Worm (Caenorhabditis elegans) whole organism, L4 larva: ENCODE measurements around the gene daf-5.
A peak's percentile ranks its signal among the peaks of the same experiment; 100 is the strongest.

ENCODE experiments used
- ZK546.5 ChIP-seq, 2 experiments: sonication (generic microtip); optimal IDR thresholded peaks; 2 replicates each; lab custom pipeline; 2017; ENCODE audit warnings: missing biosample characterization in 2 of 2, missing genetic modification characterization in 2 of 2
- aha-1 ChIP-seq: fragments of 150-350 bp; peaks from one replicate; lab custom pipeline; 2014; ENCODE audit warnings: missing biosample characterization, missing genetic modification characterization
- aly-2 ChIP-seq: sonication (generic microtip); optimal IDR thresholded peaks from 2 replicates; lab custom pipeline; 2018; ENCODE audit warnings: missing biosample characterization, missing genetic modification characterization
- dve-1 ChIP-seq: sonication (generic microtip); optimal IDR thresholded peaks from 2 replicates; lab custom pipeline; 2017; ENCODE audit warnings: antibody characterized with exemption, mild to moderate bottlenecking, missing genetic modification characterization, missing compliant biosample characterization; ENCODE audit not compliant: insufficient read depth
- nhr-42 ChIP-seq: fragments of 200-800 bp; sonication (Bioruptor generic); IDR thresholded peaks from 2 replicates; pipeline ENCODE4 v1.3.6; 2022; ENCODE audit warnings: missing genetic modification characterization, missing compliant biosample characterization
- nhr-76 ChIP-seq: fragments of 150-350 bp; optimal IDR thresholded peaks from 2 replicates; lab custom pipeline; 2014; ENCODE audit warnings: missing biosample characterization, missing genetic modification characterization
- rbr-2 ChIP-seq: sonication (generic microtip); optimal IDR thresholded peaks from 2 replicates; lab custom pipeline; 2016; ENCODE audit warnings: missing genotype, missing genetic modification characterization, missing compliant biosample characterization
- saeg-2 ChIP-seq: fragments of 200-800 bp; sonication (Bioruptor generic); IDR thresholded peaks from 2 replicates; pipeline ENCODE4 v1.3.6; 2022; ENCODE audit warnings: missing genetic modification reagents, missing genetic modification characterization, missing compliant biosample characterization
- unc-62 ChIP-seq, 3 experiments: fragments of 150-350 bp in 1 of 3; sonication (generic microtip); optimal IDR thresholded peaks in 2 of 3; peaks in 1 of 3; 1 replicate in 1 of 3; 2 replicates in 2 of 3; lab custom pipeline; 2014 to 2017; ENCODE audit warnings: missing biosample characterization in 3 of 3, missing genetic modification characterization in 3 of 3, missing genetic modification reagents in 3 of 3, missing genotype in 1 of 3

- TF ChIP-seq nhr-76 (tag; lab: Kevin White, UChicago) (no peak), unc-62 (GFP tag; optimal IDR thresholded peaks at IDR 0.05 in 1 of 2; lab: Kevin White, UChicago) (no peak), unc-62 (tag; optimal IDR thresholded peaks at IDR 0.05; lab: Kevin White, UChicago) (no peak), saeg-2 (GFP tag; lab: Robert Waterston, UW) (no peak), dve-1 (tag; lab: Kevin White, UChicago) (peak; percentile 38), nhr-42 (GFP tag; lab: Robert Waterston, UW) (no peak), aha-1 (tag; lab: Kevin White, UChicago) (peak; percentile 59), rbr-2 (tag; lab: Kevin White, UChicago) (no peak), aly-2 (tag; lab: Kevin White, UChicago) (no peak), ZK546.5 (tag; optimal IDR thresholded peaks at IDR 0.05; lab: Kevin White, UChicago) (no peak)
Measured at ce11 chrII:14051474-14051934, 600 bp downstream of the daf-5 start.
